Worm (Caenorhabditis elegans) whole organism, midembryonic: Measurements from ENCODE around the gene lab-2.

Source experiments
- T22C8.4 ChIP-seq: fragments of 200-800 bp; sonication (Bioruptor generic); IDR thresholded peaks from 2 replicates; pipeline ENCODE4 v1.3.6; 2022; ENCODE audit warnings: missing genetic modification characterization, missing compliant biosample characterization
- cog-1 ChIP-seq: sonication (generic microtip); optimal IDR thresholded peaks from 2 replicates; lab custom pipeline; 2016; ENCODE audit warnings: missing genetic modification characterization, missing compliant biosample characterization
- flt-1 ChIP-seq: fragments of 200-800 bp; sonication (Bioruptor generic); IDR thresholded peaks from 2 replicates; pipeline ENCODE4 v1.3.6; 2022; ENCODE audit warnings: missing genetic modification characterization, missing compliant biosample characterization
- klf-2 ChIP-seq: fragments of 200-800 bp; sonication (Bioruptor generic); conservative IDR thresholded peaks from 2 replicates; pipeline ENCODE4 v1.3.6; 2022; ENCODE audit warnings: missing genetic modification reagents, missing genetic modification characterization, missing compliant biosample characterization
- med-1 ChIP-seq: sonication (generic microtip); optimal IDR thresholded peaks from 2 replicates; lab custom pipeline; 2017; ENCODE audit warnings: missing genetic modification characterization, mild to moderate bottlenecking, missing compliant biosample characterization, antibody characterized with exemption, missing genetic modification reagents; ENCODE audit not compliant: insufficient read depth
- ref-1 ChIP-seq: fragments of 200-800 bp; sonication (Bioruptor generic); conservative IDR thresholded peaks from 2 replicates; pipeline ENCODE4 v1.3.6; 2022; ENCODE audit warnings: missing genetic modification reagents, missing genetic modification characterization, missing compliant biosample characterization
- tab-1 ChIP-seq: fragments of 200-800 bp; sonication (Bioruptor generic); IDR thresholded peaks from 2 replicates; pipeline ENCODE4 v1.3.6; 2022; ENCODE audit warnings: missing genetic modification characterization, missing compliant biosample characterization
- ztf-23 ChIP-seq: fragments of 200-800 bp; sonication (Bioruptor generic); IDR thresholded peaks from 2 replicates; pipeline ENCODE4 v1.3.6; 2022; ENCODE audit warnings: missing genetic modification reagents, missing genetic modification characterization, missing compliant biosample characterization
- ztf-29 ChIP-seq: fragments of 200-800 bp; sonication (Bioruptor generic); IDR thresholded peaks from 2 replicates; pipeline ENCODE4 v1.3.6; 2022; ENCODE audit warnings: missing genetic modification reagents, missing genetic modification characterization, missing compliant biosample characterization

lab-2 gene

DNA sequence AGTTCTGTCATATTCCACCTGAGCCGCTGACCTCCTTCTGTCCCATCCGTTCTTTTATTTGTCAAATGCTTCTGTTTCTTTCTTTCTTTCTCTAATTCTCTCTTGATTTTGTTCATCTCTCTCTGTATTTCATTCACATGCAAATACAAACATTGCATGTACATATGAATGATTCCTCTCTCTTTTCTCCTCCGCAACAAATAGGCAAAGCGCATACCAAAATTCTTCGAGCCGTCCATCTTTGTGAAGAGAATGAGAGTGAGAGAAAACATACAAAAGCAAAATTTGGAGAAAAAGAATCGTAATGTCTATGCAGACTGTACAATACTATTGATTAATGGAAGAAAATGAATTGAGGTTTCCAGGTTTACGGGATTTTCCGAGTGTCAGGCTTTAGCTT is 12.1 kb downstream of the lab-2 start:
- TF ChIP-seq flt-1 (GFP tag; lab: Robert Waterston, UW) (no peak), ref-1 (GFP tag; lab: Robert Waterston, UW) (no peak), cog-1 (tag; lab: Kevin White, UChicago) (peak; percentile 7), med-1 (no peak)

DNA sequence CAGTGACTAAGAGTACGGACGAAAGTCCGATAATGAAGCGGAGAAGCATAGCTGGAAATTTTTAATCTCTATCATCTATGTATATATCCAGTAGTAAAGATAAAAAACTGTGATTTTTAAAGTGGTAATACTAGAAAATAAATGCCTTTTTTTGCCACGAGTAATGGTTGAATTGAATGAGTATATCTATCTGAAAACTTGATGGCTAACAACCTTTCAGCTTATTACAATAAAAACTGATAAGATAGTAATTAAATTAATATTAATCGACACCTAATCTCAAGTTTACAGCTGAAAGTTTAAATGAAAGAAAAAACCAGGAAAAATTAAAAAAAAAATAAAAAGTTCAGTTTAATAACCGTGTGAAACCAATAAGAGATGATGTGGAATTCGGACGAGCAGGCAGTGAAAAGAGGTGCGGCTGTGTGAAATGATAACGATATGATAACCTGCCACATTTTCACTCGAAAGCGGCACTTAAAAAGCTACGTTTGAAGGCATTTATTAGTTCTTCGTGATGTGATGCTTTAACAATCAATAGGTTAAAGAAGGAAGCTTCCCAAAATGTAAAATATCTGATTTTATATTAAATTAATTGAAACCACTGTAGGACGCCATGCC is 14.4 kb downstream of the lab-2 start, which contains the start of gene nspg-6:
Gene nspg-6 (minus strand): TSS at position 51 of the 621 bp plus-strand sequence.
- TF ChIP-seq cog-1 (tag; lab: Kevin White, UChicago) (no peak), ref-1 (GFP tag; lab: Robert Waterston, UW) (no peak), ztf-23 (no peak), T22C8.4 (GFP tag; lab: Robert Waterston, UW) (no peak), flt-1 (GFP tag; lab: Robert Waterston, UW) (no peak), klf-2 (GFP tag; lab: Robert Waterston, UW) (no peak), tab-1 (GFP tag; lab: Robert Waterston, UW) (no peak), med-1 (no peak), ztf-29 (GFP tag; lab: Robert Waterston, UW) (no peak)

DNA sequence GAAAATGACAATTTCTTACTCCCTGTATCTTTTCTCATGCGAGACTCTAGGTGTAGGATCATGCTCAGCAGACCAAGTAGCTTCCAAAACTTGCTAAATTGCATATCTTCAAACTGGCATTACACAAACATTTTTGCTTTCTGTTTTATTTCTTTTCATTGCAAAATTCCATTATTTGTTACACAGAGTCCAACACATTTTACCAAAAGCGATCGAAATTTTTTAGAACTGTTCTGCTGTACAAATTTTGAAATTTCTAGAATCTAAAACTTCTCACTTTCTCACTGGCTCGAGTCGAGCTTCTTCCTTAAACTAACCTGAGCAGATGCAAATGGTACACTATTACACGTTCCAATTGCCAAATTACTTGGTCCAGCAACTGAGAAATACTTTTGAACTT is 14.9 kb downstream of the lab-2 start:
- no peak for TF ChIP-seq cog-1 (tag; lab: Kevin White, UChicago)
- TF ChIP-seq klf-2 (GFP tag; lab: Robert Waterston, UW): no peak

DNA sequence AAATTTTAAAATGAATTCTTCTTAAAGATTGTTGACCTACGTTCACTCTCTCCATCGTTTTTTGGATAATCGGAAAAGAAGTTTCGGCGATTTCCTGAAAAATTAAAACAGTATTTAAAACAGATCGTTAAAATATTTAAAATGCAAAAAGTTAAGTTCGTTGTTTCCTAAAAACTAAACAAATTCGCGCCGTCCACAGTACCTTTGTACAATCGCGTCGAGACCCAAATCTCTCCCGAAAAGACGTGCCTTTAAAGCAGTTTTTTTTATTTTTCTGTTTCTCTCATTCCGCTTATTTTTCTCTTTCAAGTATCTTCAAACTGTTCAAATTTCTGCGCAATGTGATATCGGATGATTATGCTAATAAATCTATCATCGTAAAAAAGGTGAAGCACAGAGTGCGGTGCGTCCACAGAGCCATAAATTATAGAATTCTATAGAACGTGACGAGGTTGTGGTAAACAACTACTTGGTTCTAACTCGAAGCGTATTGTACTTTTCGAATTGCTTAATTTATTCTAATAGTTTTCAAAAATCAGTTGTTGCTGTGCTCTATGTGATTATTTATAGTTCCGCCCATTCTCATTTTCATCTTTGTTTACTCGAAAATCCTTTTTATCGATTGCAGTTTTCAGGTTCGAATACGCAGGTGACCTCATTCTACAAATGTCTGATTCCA is 18.6 kb downstream of the lab-2 start, which contains the start of the genes F56C9.6 and F56C9.3:
Gene F56C9.6 (minus strand): TSS at position 112 of the 679 bp plus-strand sequence.
Gene F56C9.3 (plus strand): TSS at position 629 of the 679 bp plus-strand sequence.
- no peak for TF ChIP-seq ref-1 (GFP tag; lab: Robert Waterston, UW)

DNA sequence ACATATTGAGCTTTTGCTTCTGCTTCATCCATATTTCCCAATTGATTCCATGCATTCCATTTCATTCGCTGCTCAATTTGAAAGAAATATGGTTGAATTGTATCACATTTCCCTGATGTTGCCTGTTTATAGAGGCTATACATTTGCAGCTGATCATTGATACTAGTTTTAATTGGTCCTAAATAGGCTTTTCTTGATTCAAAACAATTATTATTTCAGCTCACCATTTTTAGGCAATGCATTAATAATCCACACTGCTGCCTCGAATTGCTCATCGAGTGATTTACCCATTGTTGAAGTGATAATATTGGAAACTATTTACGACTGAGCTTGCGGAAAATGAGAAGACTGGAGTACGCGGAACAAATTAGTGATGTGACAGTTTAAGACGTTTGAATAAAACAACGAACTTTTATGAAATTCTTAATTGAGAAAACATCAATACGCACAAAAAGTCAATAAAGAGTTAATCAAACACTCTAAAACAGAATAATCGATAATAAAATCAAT is 20.8 kb downstream of the lab-2 start, which contains the start of gene acbp-4:
Gene acbp-4 (minus strand): TSS at position 510 of the 510 bp plus-strand sequence.
- TF ChIP-seq tab-1 (GFP tag; lab: Robert Waterston, UW) (no peak), klf-2 (GFP tag; lab: Robert Waterston, UW) (no peak)

DNA sequence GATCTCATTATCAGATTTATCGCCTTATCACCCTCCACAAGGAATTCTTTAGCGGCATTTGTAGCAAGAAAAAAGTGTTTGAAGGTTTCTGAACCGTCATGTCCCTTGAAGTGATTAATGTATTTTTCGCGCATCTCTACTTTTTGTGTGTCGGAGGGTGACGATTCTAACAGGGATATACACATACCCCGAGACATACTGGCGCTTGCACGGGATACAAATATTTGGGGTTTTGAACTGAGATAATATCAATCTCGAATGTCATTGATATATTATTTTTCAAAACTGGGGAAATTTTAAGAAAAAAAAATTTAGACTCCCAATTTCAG is 23.8 kb downstream of the lab-2 start:
- TF ChIP-seq ztf-29 (GFP tag; lab: Robert Waterston, UW): no peak
- TF ChIP-seq flt-1 (GFP tag; lab: Robert Waterston, UW): no peak
- TF ChIP-seq tab-1 (GFP tag; lab: Robert Waterston, UW): no peak
- TF ChIP-seq T22C8.4 (GFP tag; lab: Robert Waterston, UW): no peak
- TF ChIP-seq med-1: no peak
- TF ChIP-seq ref-1 (GFP tag; lab: Robert Waterston, UW): no peak
- no peak for TF ChIP-seq cog-1 (tag; lab: Kevin White, UChicago)
- no peak for TF ChIP-seq ztf-23
- no peak for TF ChIP-seq klf-2 (GFP tag; lab: Robert Waterston, UW)

DNA sequence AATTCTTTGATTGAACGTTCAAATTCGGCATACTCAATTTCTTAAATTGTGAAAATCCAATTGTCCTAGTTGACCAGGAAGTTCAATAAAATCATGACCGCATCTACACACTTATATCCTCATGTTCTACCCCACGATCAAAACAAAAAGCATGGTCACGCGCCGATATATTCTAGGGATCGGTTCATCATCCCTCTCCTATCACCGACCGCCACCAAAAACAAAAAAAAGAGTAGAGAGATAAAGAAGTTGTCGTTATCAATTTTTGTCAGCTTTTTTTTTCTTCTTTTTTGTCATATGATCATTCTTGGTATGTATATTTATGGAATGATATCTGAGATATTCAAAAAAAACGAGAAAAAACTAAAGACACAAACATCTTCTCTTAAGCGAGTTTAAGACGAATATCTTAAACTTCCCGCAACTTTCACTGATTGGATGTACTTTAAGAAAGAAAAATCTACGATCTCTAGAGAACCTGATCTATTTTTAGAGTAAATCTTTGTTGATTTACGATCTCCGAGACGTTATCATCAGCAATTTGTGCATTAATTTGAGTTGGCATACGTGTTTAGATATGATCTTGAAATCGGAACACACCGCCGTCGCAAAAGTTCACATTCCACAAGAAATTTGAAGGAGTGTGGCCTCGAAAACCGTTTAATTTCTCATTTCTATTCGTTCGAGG is 24.3 kb downstream of the lab-2 start:
- no peak for TF ChIP-seq flt-1 (GFP tag; lab: Robert Waterston, UW)

DNA sequence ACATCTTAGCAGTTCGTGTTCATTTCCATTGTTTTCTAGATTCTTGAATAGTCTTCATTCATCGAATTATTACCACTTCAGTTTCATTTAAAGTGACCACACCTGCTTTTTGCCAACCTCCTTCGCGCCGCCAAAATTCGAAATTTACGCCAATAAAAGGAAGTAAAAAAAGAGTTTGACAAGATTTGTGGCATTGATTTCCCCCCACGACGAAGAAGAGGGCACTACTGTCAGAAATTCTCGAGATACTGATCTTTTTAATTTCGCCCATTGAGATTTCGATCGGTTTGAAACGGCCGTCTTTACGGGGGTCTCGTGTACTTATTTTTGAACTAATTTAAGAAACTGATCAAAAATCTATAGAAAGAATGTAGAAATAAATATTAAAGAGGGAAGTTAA is 27.7 kb downstream of the lab-2 start:
- TF ChIP-seq ztf-29 (GFP tag; lab: Robert Waterston, UW): no peak

DNA sequence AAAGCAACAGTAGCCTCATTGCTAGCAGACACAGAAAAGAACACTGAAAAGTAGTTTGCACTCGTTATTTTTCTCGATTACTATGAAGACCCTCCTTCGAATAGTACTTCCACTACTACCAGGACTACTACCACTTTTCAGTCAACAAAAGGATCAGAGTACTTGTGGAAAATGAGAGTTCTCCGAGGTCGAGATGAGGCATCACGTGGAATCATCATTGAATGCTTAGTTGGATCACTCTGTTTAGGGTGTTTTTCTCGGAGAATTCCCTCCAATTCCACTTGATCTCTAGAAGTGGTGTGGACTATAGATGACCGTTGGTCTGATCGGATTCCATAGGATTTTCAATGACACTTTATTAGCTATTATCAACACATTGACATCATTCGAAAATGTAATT is 28.6 kb downstream of the lab-2 start:
- no peak for TF ChIP-seq ref-1 (GFP tag; lab: Robert Waterston, UW)
- no peak for TF ChIP-seq T22C8.4 (GFP tag; lab: Robert Waterston, UW)
- no peak for TF ChIP-seq cog-1 (tag; lab: Kevin White, UChicago)
- no peak for TF ChIP-seq ztf-23
- no peak for TF ChIP-seq med-1
- no peak for TF ChIP-seq ztf-29 (GFP tag; lab: Robert Waterston, UW)
- TF ChIP-seq tab-1 (GFP tag; lab: Robert Waterston, UW): no peak
- TF ChIP-seq flt-1 (GFP tag; lab: Robert Waterston, UW): no peak

DNA sequence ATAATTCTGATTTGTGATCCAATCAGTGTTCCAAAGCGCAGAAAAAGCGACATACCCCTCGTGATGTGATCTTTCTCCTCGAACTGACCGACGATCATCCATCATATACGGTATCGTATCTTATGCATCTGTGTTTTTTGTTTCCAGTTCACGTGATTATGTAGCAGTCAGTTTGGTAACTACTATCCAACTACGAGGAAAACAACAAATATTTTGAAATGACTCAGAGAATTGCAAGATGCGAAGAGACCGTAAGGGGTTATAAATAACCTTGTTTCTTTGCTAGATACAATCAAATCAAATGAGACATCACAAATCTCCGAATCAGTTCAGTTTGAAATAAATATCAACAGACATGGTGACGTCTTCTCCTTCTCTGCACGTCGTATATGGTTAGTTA is 29.2 kb downstream of the lab-2 start:
- no peak for TF ChIP-seq klf-2 (GFP tag; lab: Robert Waterston, UW)

DNA sequence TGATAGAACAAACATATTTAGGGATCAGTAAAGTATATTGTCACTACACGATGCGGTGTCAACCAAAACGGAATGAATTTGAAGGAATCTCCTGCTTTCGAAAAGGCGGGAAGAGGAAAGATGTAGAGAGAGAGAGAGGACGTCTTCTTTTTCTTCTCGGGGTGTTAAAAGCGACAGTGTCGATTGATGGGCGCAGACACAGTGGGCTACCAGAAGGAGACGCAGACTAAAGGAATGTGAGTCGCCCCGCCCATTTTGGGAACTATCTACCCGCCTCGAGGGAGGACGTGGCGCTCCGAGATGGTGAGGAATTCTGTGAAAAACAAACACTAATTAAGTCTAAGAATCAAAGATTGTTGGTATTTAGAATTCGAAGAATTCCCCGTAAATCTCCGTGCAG is 29.9 kb downstream of the lab-2 start, which contains the start of the genes B0361.14 and B0361.9:
Gene B0361.14 (minus strand): TSS at position 66 of the 400 bp plus-strand sequence.
Gene B0361.9 (minus strand): TSS at position 166 of the 400 bp plus-strand sequence.
- TF ChIP-seq tab-1 (GFP tag; lab: Robert Waterston, UW): no peak
- TF ChIP-seq ref-1 (GFP tag; lab: Robert Waterston, UW): no peak
- TF ChIP-seq ztf-23: no peak
- no peak for TF ChIP-seq cog-1 (tag; lab: Kevin White, UChicago)
- TF ChIP-seq flt-1 (GFP tag; lab: Robert Waterston, UW): no peak
- TF ChIP-seq T22C8.4 (GFP tag; lab: Robert Waterston, UW): no peak
- no peak for TF ChIP-seq klf-2 (GFP tag; lab: Robert Waterston, UW)
- TF ChIP-seq med-1: no peak
